Worm (Caenorhabditis elegans): ENCODE data around the gene H21P03.10.

ce11 chrIV:11458700-11459263 is 41.7 kb upstream of the H21P03.10 start:
- no peak for TF ChIP-seq T22C8.4 (GFP tag; IDR thresholded peaks at IDR 0.05)
- no peak for TF ChIP-seq cog-1 (tag; optimal IDR thresholded peaks at IDR 0.05)
- TF ChIP-seq tab-1 (GFP tag; IDR thresholded peaks at IDR 0.05), result no peak
- TF ChIP-seq med-1 (GFP tag; optimal IDR thresholded peaks at IDR 0.05; ENCODE audit: insufficient read depth), result no peak
- no peak for TF ChIP-seq flt-1 (GFP tag; IDR thresholded peaks at IDR 0.05)
- TF ChIP-seq ref-1 (GFP tag; conservative IDR thresholded peaks at IDR 0.05), result no peak
- no peak for TF ChIP-seq ztf-23 (GFP tag; IDR thresholded peaks at IDR 0.05)
- TF ChIP-seq ztf-29 (GFP tag; IDR thresholded peaks at IDR 0.05), result no peak
- no peak for TF ChIP-seq klf-2 (GFP tag; conservative IDR thresholded peaks at IDR 0.05)

All from whole organism, midembryonic.